Fruit fly (Drosophila melanogaster): ENCODE results near the gene CG15005.
A peak's percentile ranks its signal among the peaks of the same experiment; 100 is the strongest.

CG15005 gene

dm6 chr3L:4204239-4204638 is at the start of gene CG15005:
TSS of gene CG15005 (minus strand) at chr3L:4204339.
- TF ChIP-seq CG8478 (optimal IDR thresholded peaks at IDR 0.05) (no peak), CTCF (optimal IDR thresholded peaks at IDR 0.05) (no peak)

dm6 chr3L:4253611-4254300 is 49.6 kb upstream of the CG15005 start:
- TF ChIP-seq CG8478 (optimal IDR thresholded peaks at IDR 0.05) (no peak), CTCF (optimal IDR thresholded peaks at IDR 0.05) (no peak)

dm6 chr3L:4252862-4253610 is 48.9 kb upstream of the CG15005 start:
- TF ChIP-seq CTCF (optimal IDR thresholded peaks at IDR 0.05) = no peak
- TF ChIP-seq CG8478 (optimal IDR thresholded peaks at IDR 0.05) = no peak

- no peak for TF ChIP-seq CTCF (optimal IDR thresholded peaks at IDR 0.05)
- no peak for TF ChIP-seq CG8478 (optimal IDR thresholded peaks at IDR 0.05)
These were observed 48.2 kb upstream of the CG15005 start for dm6 chr3L:4252121-4252861.

- no peak for TF ChIP-seq CTCF (optimal IDR thresholded peaks at IDR 0.05)
- no peak for TF ChIP-seq CG8478 (optimal IDR thresholded peaks at IDR 0.05)
These were observed 38.3 kb upstream of the CG15005 start, which contains the start of gene pav for dm6 chr3L:4242428-4242827. TSS of gene pav (plus strand) at chr3L:4242734.

- no peak for TF ChIP-seq CG8478 (optimal IDR thresholded peaks at IDR 0.05)
- TF ChIP-seq CTCF (optimal IDR thresholded peaks at IDR 0.05) = peak; percentile 89 to 94
These were observed 35.5 kb upstream of the CG15005 start, which contains the start of gene Sqor for dm6 chr3L:4239442-4240322. TSS of gene Sqor (plus strand) at chr3L:4240173.

dm6 chr3L:4238195-4238594 is 34.1 kb upstream of the CG15005 start:
- TF ChIP-seq CG8478 (optimal IDR thresholded peaks at IDR 0.05) (no peak), CTCF (optimal IDR thresholded peaks at IDR 0.05) (no peak)

dm6 chr3L:4236097-4236572 is 32.0 kb upstream of the CG15005 start, which contains the start of gene ImpL2:
TSS of gene ImpL2 (minus strand) at chr3L:4236147.
- TF ChIP-seq CG8478 (optimal IDR thresholded peaks at IDR 0.05) (no peak), CTCF (optimal IDR thresholded peaks at IDR 0.05) (no peak)

- TF ChIP-seq CTCF (optimal IDR thresholded peaks at IDR 0.05) (no peak), CG8478 (optimal IDR thresholded peaks at IDR 0.05) (peak; percentile 76)
These were observed 29.6 kb upstream of the CG15005 start for dm6 chr3L:4233603-4234277.

- TF ChIP-seq CG8478 (optimal IDR thresholded peaks at IDR 0.05) (no peak), CTCF (optimal IDR thresholded peaks at IDR 0.05) (no peak)
These were observed 28.7 kb upstream of the CG15005 start for dm6 chr3L:4232724-4233367.

dm6 chr3L:4232227-4232626 is 28.1 kb upstream of the CG15005 start:
- TF ChIP-seq CTCF (optimal IDR thresholded peaks at IDR 0.05) (no peak), CG8478 (optimal IDR thresholded peaks at IDR 0.05) (no peak)

- TF ChIP-seq CG8478 (optimal IDR thresholded peaks at IDR 0.05) (no peak), CTCF (optimal IDR thresholded peaks at IDR 0.05) (no peak)
These were observed 27.4 kb upstream of the CG15005 start for dm6 chr3L:4231401-4232014.

- TF ChIP-seq CTCF (optimal IDR thresholded peaks at IDR 0.05) (no peak), CG8478 (optimal IDR thresholded peaks at IDR 0.05) (no peak)
These were observed 26.3 kb upstream of the CG15005 start for dm6 chr3L:4230357-4230901.
